Worm (Caenorhabditis elegans) whole organism, early embryonic: Measurements from ENCODE around the gene clec-10.

Experiments
- B0310.2 ChIP-seq: sonication (generic microtip); optimal IDR thresholded peaks from 2 replicates; lab custom pipeline; 2016; ENCODE audit warnings: mild to moderate bottlenecking, missing genetic modification characterization, missing compliant biosample characterization
- F13C5.2 ChIP-seq: sonication (generic microtip); optimal IDR thresholded peaks from 2 replicates; lab custom pipeline; 2017; ENCODE audit warnings: mild to moderate bottlenecking, missing genetic modification characterization, inconsistent platforms, missing compliant biosample characterization
- aly-1 ChIP-seq: sonication (generic microtip); optimal IDR thresholded peaks from 2 replicates; lab custom pipeline; 2016; ENCODE audit warnings: missing genetic modification characterization, missing compliant biosample characterization
- ama-1 ChIP-seq: fragments of 150-350 bp; optimal IDR thresholded peaks from 2 replicates; lab custom pipeline; 2014
- ets-7 ChIP-seq: sonication (generic microtip); optimal IDR thresholded peaks from 2 replicates; lab custom pipeline; 2016; ENCODE audit warnings: missing genotype, missing genetic modification characterization, missing compliant biosample characterization
- flt-1 ChIP-seq: fragments of 200-800 bp; sonication (Bioruptor generic); IDR thresholded peaks from 2 replicates; pipeline ENCODE4 v1.3.6; 2022; ENCODE audit warnings: missing genetic modification characterization, missing compliant biosample characterization
- hmbx-1 ChIP-seq: sonication (generic microtip); optimal IDR thresholded peaks from 2 replicates; lab custom pipeline; 2016; ENCODE audit warnings: mild to moderate bottlenecking, missing genetic modification characterization, missing compliant biosample characterization
- hmg-4 ChIP-seq: fragments of 200-800 bp; sonication (Bioruptor generic); optimal IDR thresholded peaks from 2 replicates; lab custom pipeline; 2018; ENCODE audit warnings: mild to moderate bottlenecking, missing genetic modification characterization, missing compliant biosample characterization
- hnd-1 ChIP-seq: sonication (generic microtip); optimal IDR thresholded peaks from 2 replicates; lab custom pipeline; 2016; ENCODE audit warnings: missing genetic modification characterization, missing compliant biosample characterization
- scrt-1 ChIP-seq: fragments of 200-800 bp; sonication (Bioruptor generic); IDR thresholded peaks from 2 replicates; pipeline ENCODE4 v1.3.6; 2022; ENCODE audit warnings: missing genetic modification characterization, missing compliant biosample characterization
- tbx-11 ChIP-seq: fragments of 200-800 bp; sonication (Bioruptor generic); IDR thresholded peaks from 2 replicates; pipeline ENCODE4 v1.3.6; 2022; ENCODE audit warnings: missing genetic modification characterization, missing compliant biosample characterization
- tra-4 ChIP-seq: sonication (generic microtip); optimal IDR thresholded peaks from 2 replicates; lab custom pipeline; 2017; ENCODE audit warnings: missing genetic modification characterization, missing compliant biosample characterization

ce11 chrII:378351-378750 lies 24.1 kb upstream of the clec-10 start, which contains the start of gene C03H5.9:
- no peak for TF ChIP-seq B0310.2 (tag; lab: Kevin White, UChicago)
- no peak for TF ChIP-seq flt-1
- no peak for TF ChIP-seq ama-1 (lab: Kevin White, UChicago)
- no peak for TF ChIP-seq ets-7
- no peak for TF ChIP-seq scrt-1
- no peak for TF ChIP-seq hnd-1 (tag; lab: Kevin White, UChicago)
- no peak for TF ChIP-seq hmg-4 (GFP tag; lab: Kevin White, UChicago)
- TF ChIP-seq F13C5.2 (tag; lab: Kevin White, UChicago) = no peak
- TF ChIP-seq tbx-11 (GFP tag; lab: Robert Waterston, UW) = no peak
- no peak for TF ChIP-seq aly-1 (tag; lab: Kevin White, UChicago)
- TF ChIP-seq hmbx-1 (tag; lab: Kevin White, UChicago) = no peak
- no peak for TF ChIP-seq tra-4 (tag; lab: Kevin White, UChicago)
